Worm (Caenorhabditis elegans) whole organism, L2 larva: ENCODE measurements around the gene F54H5.5.

Experiments used
- C34F6.9 ChIP-seq: fragments of 150-350 bp; optimal IDR thresholded peaks from 2 replicates; lab custom pipeline; 2014; ENCODE audit warnings: missing biosample characterization, missing genetic modification characterization
- F13H6.1 ChIP-seq: sonication (generic microtip); optimal IDR thresholded peaks from 2 replicates; lab custom pipeline; 2016; ENCODE audit warnings: missing genetic modification characterization, missing compliant biosample characterization
- ZK546.5 ChIP-seq: sonication (generic microtip); optimal IDR thresholded peaks from 2 replicates; lab custom pipeline; 2017; ENCODE audit warnings: missing biosample characterization, missing genetic modification characterization
- ama-1 ChIP-seq: fragments of 150-350 bp; optimal IDR thresholded peaks from 2 replicates; lab custom pipeline; 2018; ENCODE audit warnings: inconsistent platforms
- gmeb-1 ChIP-seq: fragments of 150-350 bp; optimal IDR thresholded peaks from 2 replicates; lab custom pipeline; 2014; ENCODE audit warnings: missing biosample characterization, missing genetic modification characterization
- lin-13 ChIP-seq: fragments of 150-350 bp; optimal IDR thresholded peaks from 2 replicates; lab custom pipeline; 2014; ENCODE audit warnings: missing biosample characterization, missing genetic modification reagents, missing genetic modification characterization
- lin-39 ChIP-seq: fragments of 150-350 bp; optimal IDR thresholded peaks from 2 replicates; lab custom pipeline; 2014; ENCODE audit warnings: missing biosample characterization, missing genetic modification reagents, missing genetic modification characterization
- mdl-1 ChIP-seq, 2 experiments: fragments of 150-350 bp in 1 of 2; sonication (generic microtip) in 1 of 2; optimal IDR thresholded peaks; 2 replicates each; lab custom pipeline; 2017; ENCODE audit warnings: missing biosample characterization in 2 of 2, missing genetic modification characterization in 2 of 2
- nhr-11 ChIP-seq: fragments of 150-350 bp; optimal IDR thresholded peaks from 2 replicates; lab custom pipeline; 2014; ENCODE audit warnings: missing biosample characterization, missing genetic modification characterization
- snpc-4 ChIP-seq: fragments of 150-350 bp; optimal IDR thresholded peaks from 2 replicates; lab custom pipeline; 2014; ENCODE audit warnings: missing biosample characterization, missing genetic modification characterization
- unc-62 ChIP-seq: fragments of 150-350 bp; optimal IDR thresholded peaks from 2 replicates; lab custom pipeline; 2014; ENCODE audit warnings: missing biosample characterization, missing genetic modification reagents, missing genetic modification characterization
- ztf-11 ChIP-seq: sonication (generic microtip); optimal IDR thresholded peaks from 2 replicates; lab custom pipeline; 2017; ENCODE audit warnings: missing biosample characterization, missing genetic modification characterization
- ztf-4 ChIP-seq: fragments of 150-350 bp; optimal IDR thresholded peaks from 2 replicates; lab custom pipeline; 2014; ENCODE audit warnings: missing biosample characterization, missing genetic modification characterization

- TF ChIP-seq mdl-1 (tag; optimal IDR thresholded peaks at IDR 0.05; lab: Kevin White, UChicago) (no peak), unc-62 (no peak), ZK546.5 (tag; lab: Kevin White, UChicago) (no peak), snpc-4 (tag; lab: Kevin White, UChicago) (no peak), nhr-11 (tag; lab: Kevin White, UChicago) (no peak), C34F6.9 (tag; lab: Kevin White, UChicago) (no peak), ztf-4 (tag; lab: Kevin White, UChicago) (no peak), F13H6.1 (tag; lab: Kevin White, UChicago) (no peak), gmeb-1 (tag; lab: Kevin White, UChicago) (no peak), lin-39 (tag; lab: Kevin White, UChicago) (no peak), lin-13 (GFP tag; lab: Kevin White, UChicago) (no peak), ama-1 (lab: Kevin White, UChicago) (no peak), ztf-11 (no peak)
These were observed 36.1 kb downstream of the F54H5.5 start for ce11 chrII:6591000-6591399.
